Fruit fly (Drosophila melanogaster) whole organism, prepupa: ENCODE data around the gene Arl5.

Experiments used
- CG11762 ChIP-seq: fragments of 200-800 bp; sonication (Bioruptor generic); optimal IDR thresholded peaks from 3 replicates; lab custom pipeline; 2016; ENCODE audit warnings: missing biosample characterization, missing genetic modification characterization; ENCODE audit not compliant: insufficient read depth
- CG16779 ChIP-seq: fragments of 200-800 bp; sonication (Bioruptor generic); optimal IDR thresholded peaks from 3 replicates; lab custom pipeline; 2017; ENCODE audit warnings: missing biosample characterization, mild to moderate bottlenecking, missing genetic modification characterization
- CG4318 ChIP-seq: fragments of 200-800 bp; sonication (Bioruptor generic); optimal IDR thresholded peaks from 3 replicates; lab custom pipeline; 2017; ENCODE audit warnings: missing biosample characterization, mild to moderate bottlenecking, missing genetic modification characterization
- CG9139 ChIP-seq: fragments of 200-800 bp; sonication (Bioruptor generic); optimal IDR thresholded peaks from 3 replicates; lab custom pipeline; 2017; ENCODE audit warnings: missing biosample characterization, mild to moderate bottlenecking, missing genetic modification characterization
- Gug ChIP-seq: fragments of 200-800 bp; sonication (Bioruptor generic); IDR thresholded peaks from 2 replicates; pipeline ENCODE4 v1.3.6; 2022; ENCODE audit warnings: missing biosample characterization, missing genetic modification characterization
- pdm3 ChIP-seq: fragments of 200-800 bp; sonication (Bioruptor generic); optimal IDR thresholded peaks from 3 replicates; lab custom pipeline; 2016; ENCODE audit warnings: missing biosample characterization, missing genetic modification characterization

DNA sequence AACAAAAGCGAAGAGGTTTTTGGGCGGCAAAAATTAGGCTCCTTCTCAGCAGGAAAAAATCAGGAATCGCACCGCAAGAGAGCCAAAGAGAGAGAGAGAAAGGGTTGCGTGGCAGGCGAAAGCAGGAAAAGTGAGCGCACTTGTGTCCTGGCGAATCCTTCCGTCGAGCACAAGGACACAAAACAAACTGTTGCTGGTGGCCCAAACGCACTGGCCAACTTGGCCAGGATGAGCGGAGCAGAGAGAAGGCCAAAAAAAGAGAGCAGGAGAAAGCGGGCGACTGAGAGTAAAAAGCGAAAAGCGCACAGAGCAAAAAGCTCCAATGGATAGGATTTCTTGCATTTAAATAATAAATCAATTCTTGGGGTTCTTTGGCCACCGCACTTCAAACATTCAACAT, 14.3 kb downstream of the Arl5 start:
- TF ChIP-seq CG16779 (tag; lab: Kevin White, UChicago) (no peak), Gug (GFP tag; lab: Robert Waterston, UW) (no peak), CG9139 (GFP tag; lab: Kevin White, UChicago) (no peak), CG11762 (GFP tag; lab: Kevin White, UChicago) (no peak), pdm3 (GFP tag; lab: Kevin White, UChicago) (no peak), CG4318 (GFP tag; lab: Kevin White, UChicago) (no peak)
